Fruit fly (Drosophila melanogaster) whole organism, embryonic: Measurements from ENCODE around the gene Drice.

Experiments
- CG11456 ChIP-seq: fragments of 200-800 bp; sonication (Bioruptor generic); IDR thresholded peaks from 3 replicates; pipeline ENCODE4 v1.3.6; 2022; ENCODE audit warnings: missing biosample characterization, missing genetic modification characterization
- CG11504 ChIP-seq: fragments of 200-800 bp; sonication (Bioruptor generic); optimal IDR thresholded peaks from 3 replicates; lab custom pipeline; 2019; ENCODE audit warnings: missing biosample characterization, mild to moderate bottlenecking, missing genetic modification characterization, moderate library complexity
- CG1233 ChIP-seq: fragments of 200-800 bp; sonication (Bioruptor generic); optimal IDR thresholded peaks from 4 replicates; lab custom pipeline; 2018; ENCODE audit warnings: missing biosample characterization, mild to moderate bottlenecking, missing genetic modification characterization
- CG14860 ChIP-seq: fragments of 200-800 bp; sonication (Bioruptor generic); IDR thresholded peaks from 3 replicates; pipeline ENCODE4 v1.3.6; 2022; ENCODE audit warnings: missing biosample characterization, missing genetic modification characterization; ENCODE audit not compliant: partially characterized antibody
- CG14965 ChIP-seq: fragments of 200-800 bp; sonication (Bioruptor generic); optimal IDR thresholded peaks from 2 replicates; lab custom pipeline; 2016; ENCODE audit warnings: missing biosample characterization, missing genetic modification characterization, borderline replicate concordance
- CG16813 ChIP-seq: fragments of 200-800 bp; sonication (Bioruptor generic); IDR thresholded peaks from 3 replicates; pipeline ENCODE4 v1.3.6; 2022; ENCODE audit warnings: missing biosample characterization, missing genetic modification characterization; ENCODE audit not compliant: partially characterized antibody
- CG17328 ChIP-seq: fragments of 200-800 bp; sonication (Bioruptor generic); IDR thresholded peaks from 2 replicates; pipeline ENCODE4 v1.3.6; 2022; ENCODE audit warnings: missing biosample characterization, missing genetic modification characterization
- CG17361 ChIP-seq: fragments of 200-800 bp; sonication (Bioruptor generic); IDR thresholded peaks from 3 replicates; pipeline ENCODE4 v1.3.6; 2022; ENCODE audit warnings: missing biosample characterization, missing genetic modification characterization
- CG3847 ChIP-seq: fragments of 200-800 bp; sonication (Bioruptor generic); IDR thresholded peaks from 2 replicates; pipeline ENCODE4 v1.3.6; 2022; ENCODE audit warnings: missing biosample characterization, missing genetic modification characterization
- CG42726 ChIP-seq: fragments of 200-800 bp; sonication (Bioruptor generic); IDR thresholded peaks from 2 replicates; pipeline ENCODE4 v1.3.6; 2022; ENCODE audit warnings: missing biosample characterization, missing genetic modification characterization; ENCODE audit not compliant: partially characterized antibody
- CG6175 ChIP-seq: fragments of 200-800 bp; sonication (Bioruptor generic); IDR thresholded peaks from 3 replicates; pipeline ENCODE4 v1.3.6; 2022; ENCODE audit warnings: missing biosample characterization, missing genetic modification characterization
- CG6272 ChIP-seq: fragments of 200-800 bp; sonication (Bioruptor generic); IDR thresholded peaks from 2 replicates; pipeline ENCODE4 v1.3.6; 2022; ENCODE audit warnings: missing biosample characterization, missing genetic modification characterization
- CG8290 ChIP-seq, 3 experiments: fragments of 200-800 bp; sonication (Bioruptor generic); optimal IDR thresholded peaks; 2 replicates each; lab custom pipeline; 2016 to 2019; ENCODE audit warnings: missing biosample characterization in 3 of 3, missing genetic modification characterization in 3 of 3, mild to moderate bottlenecking in 2 of 3, moderate library complexity in 1 of 3
- CG9215 ChIP-seq: fragments of 200-800 bp; sonication (Bioruptor generic); IDR thresholded peaks from 2 replicates; pipeline ENCODE4 v1.3.6; 2022; ENCODE audit warnings: missing biosample characterization, missing genetic modification characterization
- CTCF ChIP-seq: fragments of 200-800 bp; sonication (Bioruptor generic); optimal IDR thresholded peaks from 2 replicates; lab custom pipeline; 2017; ENCODE audit warnings: missing biosample characterization, mild to moderate bottlenecking, missing genetic modification characterization, moderate library complexity
- Dref ChIP-seq: fragments of 200-800 bp; sonication (Bioruptor generic); IDR thresholded peaks from 2 replicates; pipeline ENCODE4 v1.3.6; 2022; ENCODE audit warnings: missing biosample characterization, missing genetic modification characterization
- HHEX ChIP-seq: fragments of 200-800 bp; sonication (Bioruptor generic); optimal IDR thresholded peaks from 3 replicates; lab custom pipeline; 2017; ENCODE audit warnings: missing biosample characterization, mild to moderate bottlenecking, missing genetic modification characterization, missing genetic modification reagents
- HmgD ChIP-seq: fragments of 200-800 bp; sonication (Bioruptor generic); optimal IDR thresholded peaks from 3 replicates; lab custom pipeline; 2016; ENCODE audit warnings: missing biosample characterization, missing genetic modification characterization
- Hr51 ChIP-seq, 2 experiments: fragments of 200-800 bp; sonication (Bioruptor generic); optimal IDR thresholded peaks; 2 replicates in 1 of 2; 3 replicates in 1 of 2; lab custom pipeline; 2016 to 2018; ENCODE audit warnings: missing biosample characterization in 2 of 2, missing genetic modification characterization in 2 of 2, mild to moderate bottlenecking in 1 of 2, moderate library complexity in 1 of 2
- Med ChIP-seq: fragments of 200-800 bp; sonication (Bioruptor generic); peaks from one replicate; lab custom pipeline; 2016; ENCODE audit warnings: missing biosample characterization, missing genetic modification characterization, mild to moderate bottlenecking, inconsistent platforms, moderate library complexity
- Nf-YA ChIP-seq: fragments of 200-800 bp; sonication (Bioruptor generic); IDR thresholded peaks from 2 replicates; pipeline ENCODE4 v1.3.6; 2022; ENCODE audit warnings: missing biosample characterization, missing genetic modification characterization
- Side ChIP-seq: fragments of 200-800 bp; sonication (Bioruptor generic); optimal IDR thresholded peaks from 2 replicates; lab custom pipeline; 2016; ENCODE audit warnings: missing biosample characterization, missing genetic modification characterization
- Xrp1 ChIP-seq: fragments of 200-800 bp; sonication (Bioruptor generic); IDR thresholded peaks from 2 replicates; pipeline ENCODE4 v1.3.6; 2022; ENCODE audit warnings: missing biosample characterization, missing genetic modification characterization
- ab ChIP-seq: fragments of 200-800 bp; sonication (Bioruptor generic); optimal IDR thresholded peaks from 2 replicates; lab custom pipeline; 2016; ENCODE audit warnings: missing biosample characterization, missing genetic modification characterization
- bcd ChIP-seq: fragments of 200-800 bp; sonication (Bioruptor generic); optimal IDR thresholded peaks from 2 replicates; lab custom pipeline; 2017; ENCODE audit warnings: missing biosample characterization, mild to moderate bottlenecking, missing genetic modification characterization
- btn ChIP-seq: fragments of 200-800 bp; sonication (Bioruptor generic); optimal IDR thresholded peaks from 2 replicates; lab custom pipeline; 2016; ENCODE audit warnings: missing biosample characterization, missing genetic modification characterization
- cato ChIP-seq: fragments of 200-800 bp; sonication (Bioruptor generic); optimal IDR thresholded peaks from 2 replicates; lab custom pipeline; 2016; ENCODE audit warnings: missing biosample characterization, missing genetic modification characterization, borderline replicate concordance
- crol ChIP-seq: fragments of 200-800 bp; sonication (Bioruptor generic); IDR thresholded peaks from 2 replicates; pipeline ENCODE4 v1.3.6; 2022; ENCODE audit warnings: missing biosample characterization, missing genetic modification characterization
- dmrt99B ChIP-seq: fragments of 200-800 bp; sonication (Bioruptor generic); optimal IDR thresholded peaks from 2 replicates; lab custom pipeline; 2018; ENCODE audit warnings: missing biosample characterization, mild to moderate bottlenecking, missing genetic modification characterization, moderate library complexity
- dysf ChIP-seq: fragments of 200-800 bp; sonication (Bioruptor generic); IDR thresholded peaks from 3 replicates; pipeline ENCODE4 v1.3.6; 2022; ENCODE audit warnings: missing biosample characterization, missing genetic modification characterization
- emc ChIP-seq: fragments of 200-800 bp; sonication (Bioruptor generic); optimal IDR thresholded peaks from 2 replicates; lab custom pipeline; 2016; ENCODE audit warnings: missing biosample characterization, missing genetic modification characterization
- gem ChIP-seq: fragments of 200-800 bp; sonication (Bioruptor generic); optimal IDR thresholded peaks from 2 replicates; lab custom pipeline; 2019; ENCODE audit warnings: missing biosample characterization, mild to moderate bottlenecking, missing genetic modification characterization, moderate library complexity
- grn ChIP-seq: fragments of 200-800 bp; sonication (Bioruptor generic); optimal IDR thresholded peaks from 3 replicates; lab custom pipeline; 2017; ENCODE audit warnings: missing biosample characterization, missing genetic modification characterization
- ham ChIP-seq: fragments of 200-800 bp; sonication (Bioruptor generic); IDR thresholded peaks from 2 replicates; pipeline ENCODE4 v1.3.6; 2022; ENCODE audit warnings: missing biosample characterization, missing genetic modification characterization
- hkb ChIP-seq, 2 experiments: fragments of 200-800 bp in 1 of 2; fragments of >200 bp in 1 of 2; sonication (Bioruptor generic) in 1 of 2; IDR thresholded peaks in 1 of 2; optimal IDR thresholded peaks in 1 of 2; 2 replicates each; pipeline versions ENCODE4 v1.3.6 to Lab custom; 2017 to 2022; ENCODE audit warnings: missing biosample characterization in 1 of 2, missing genetic modification characterization in 1 of 2
- lbe ChIP-seq: fragments of 200-800 bp; sonication (Bioruptor generic); optimal IDR thresholded peaks from 2 replicates; lab custom pipeline; 2016; ENCODE audit warnings: missing biosample characterization, mild to moderate bottlenecking, missing genetic modification characterization
- lmd ChIP-seq: fragments of 200-800 bp; sonication (Bioruptor generic); IDR thresholded peaks from 2 replicates; pipeline ENCODE4 v1.3.6; 2022; ENCODE audit warnings: missing biosample characterization, missing genetic modification characterization
- lola ChIP-seq, 3 experiments: fragments of >200 bp in 2 of 3; fragments of 200-800 bp in 1 of 3; sonication (Bioruptor generic) in 1 of 3; optimal IDR thresholded peaks; 2 replicates each; lab custom pipeline; 2017 to 2019; ENCODE audit warnings: missing biosample characterization in 3 of 3, missing genetic modification characterization in 3 of 3, mild to moderate bottlenecking in 1 of 3, moderate library complexity in 1 of 3
- prd ChIP-seq, 3 experiments: fragments of >200 bp in 2 of 3; fragments of 200-800 bp in 1 of 3; sonication (Bioruptor generic) in 1 of 3; optimal IDR thresholded peaks in 2 of 3; IDR thresholded peaks in 1 of 3; 2 replicates in 2 of 3; 3 replicates in 1 of 3; pipeline versions ENCODE4 v1.3.6 to Lab custom; 2017 to 2022; ENCODE audit warnings: missing biosample characterization in 1 of 3, missing genetic modification characterization in 1 of 3
- rib ChIP-seq: fragments of 200-800 bp; sonication (Bioruptor generic); IDR thresholded peaks from 2 replicates; pipeline ENCODE4 v1.3.6; 2022; ENCODE audit warnings: missing biosample characterization, missing genetic modification characterization
- row ChIP-seq: fragments of 200-800 bp; sonication (Bioruptor generic); IDR thresholded peaks from 3 replicates; pipeline ENCODE4 v1.3.6; 2022; ENCODE audit warnings: missing biosample characterization, missing genetic modification characterization
- slbo ChIP-seq: fragments of 200-800 bp; sonication (Bioruptor generic); IDR thresholded peaks from 2 replicates; pipeline ENCODE4 v1.3.6; 2022; ENCODE audit warnings: missing biosample characterization, missing genetic modification characterization
- so ChIP-seq: fragments of 200-800 bp; sonication (Bioruptor generic); IDR thresholded peaks from 3 replicates; pipeline ENCODE4 v1.3.6; 2022; ENCODE audit warnings: missing biosample characterization, missing genetic modification characterization

Drice gene

DNA sequence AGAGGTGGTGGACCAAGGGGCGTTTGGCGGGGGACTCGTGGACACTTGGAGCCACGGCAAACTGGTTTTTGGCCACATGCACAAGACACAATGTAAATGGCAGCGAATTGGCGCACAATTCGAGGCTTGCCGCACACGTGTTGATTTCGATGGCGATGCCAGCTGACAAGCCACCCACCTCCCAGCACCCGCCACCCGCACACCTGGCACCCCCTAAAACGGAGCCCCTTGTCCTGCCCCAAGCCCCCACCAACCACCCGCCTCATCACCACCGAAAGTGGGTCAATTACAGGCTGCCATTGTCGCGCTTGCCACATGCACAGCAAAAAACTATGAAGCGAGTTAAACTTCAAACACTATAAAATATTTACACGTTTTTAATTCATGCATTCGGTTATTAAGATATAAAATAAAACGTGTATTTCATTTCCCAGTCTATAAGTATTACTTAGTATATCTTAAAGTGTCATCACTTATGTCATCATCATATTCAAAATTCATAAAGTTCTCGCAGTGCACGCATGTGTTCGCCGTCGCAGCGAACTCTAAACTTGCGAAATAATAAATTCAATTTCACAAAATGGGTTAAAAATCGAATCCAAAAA lies 41.2 kb upstream of the Drice start (continued):
- TF ChIP-seq CG6175 (GFP tag; lab: Robert Waterston, UW): 0 out of 3 replicates have a peak, but pooled peaks have one; percentile 35
- no peak for TF ChIP-seq ab
- TF ChIP-seq CG11456 (GFP tag; lab: Robert Waterston, UW): 0 out of 3 replicates have a peak, but pooled peaks have one; percentile 17
- TF ChIP-seq CG11504 (tag; lab: Kevin White, UChicago): peak; percentile 31
- no peak for TF ChIP-seq HmgD (GFP tag; lab: Kevin White, UChicago)
- no peak for TF ChIP-seq CG1233
- TF ChIP-seq CG9215 (GFP tag; lab: Robert Waterston, UW): no peak
- TF ChIP-seq CG3847 (GFP tag; lab: Robert Waterston, UW): no peak
- TF ChIP-seq lbe (GFP tag; lab: Kevin White, UChicago): no peak
- peak; percentile 53 for TF ChIP-seq row (GFP tag; lab: Robert Waterston, UW)
- TF ChIP-seq emc (GFP tag; lab: Kevin White, UChicago): no peak
- TF ChIP-seq Side (GFP tag; lab: Kevin White, UChicago): no peak
- TF ChIP-seq cato (GFP tag; lab: Kevin White, UChicago): no peak
- TF ChIP-seq Xrp1 (GFP tag; lab: Robert Waterston, UW): no peak
- peak in 1 of 2 experiments; percentile 39 for TF ChIP-seq Hr51 (GFP tag; optimal IDR thresholded peaks at IDR 0.05; lab: Kevin White, UChicago)
- TF ChIP-seq CG14965 (GFP tag; lab: Kevin White, UChicago): no peak
- no peak for TF ChIP-seq CTCF (GFP tag; lab: Kevin White, UChicago)
- TF ChIP-seq CG16813: no peak
- no peak for TF ChIP-seq lola (GFP tag; optimal IDR thresholded peaks at IDR 0.05; lab: Kevin White, UChicago)
- no peak for TF ChIP-seq CG6272 (GFP tag; lab: Robert Waterston, UW)
- TF ChIP-seq Nf-YA (GFP tag; lab: Robert Waterston, UW): no peak
- TF ChIP-seq CG17328 (GFP tag; lab: Robert Waterston, UW): 0 out of 2 replicates have a peak, but pooled peaks have one; percentile 35
- no peak for TF ChIP-seq CG8290 (GFP tag; optimal IDR thresholded peaks at IDR 0.05; lab: Kevin White, UChicago)
- no peak for TF ChIP-seq CG8290 (tag; optimal IDR thresholded peaks at IDR 0.05; lab: Kevin White, UChicago)
- TF ChIP-seq gem (tag; lab: Kevin White, UChicago): peak; percentile 43
- TF ChIP-seq dysf (GFP tag; lab: Robert Waterston, UW): 0 out of 3 replicates have a peak, but pooled peaks have one; percentile 8
- no peak for TF ChIP-seq prd (optimal IDR thresholded peaks at IDR 0.05; lab: Kevin White, UChicago)
- TF ChIP-seq prd (GFP tag; IDR thresholded peaks at IDR 0.05; lab: Robert Waterston, UW): 0 out of 3 replicates have a peak, but pooled peaks have one; percentile 20
- no peak for TF ChIP-seq rib (GFP tag; lab: Robert Waterston, UW)
- TF ChIP-seq so (GFP tag; lab: Robert Waterston, UW): no peak
- no peak for TF ChIP-seq lmd
- TF ChIP-seq HHEX (GFP tag; lab: Kevin White, UChicago): no peak
- TF ChIP-seq ham (GFP tag; lab: Robert Waterston, UW): no peak
- TF ChIP-seq bcd (GFP tag; lab: Kevin White, UChicago): no peak
- no peak for TF ChIP-seq CG17361 (GFP tag; lab: Robert Waterston, UW)
- 0 out of 2 replicates have a peak, but pooled peaks have one; percentile 18 for TF ChIP-seq Dref
- TF ChIP-seq crol (GFP tag; lab: Robert Waterston, UW): peak; percentile 81
- TF ChIP-seq btn (GFP tag; lab: Kevin White, UChicago): no peak
- peak; percentile 15 for TF ChIP-seq Med (GFP tag; lab: Kevin White, UChicago)
- TF ChIP-seq CG42726 (GFP tag; lab: Robert Waterston, UW): no peak
- TF ChIP-seq slbo (GFP tag; lab: Robert Waterston, UW): peak; percentile 43
- no peak for TF ChIP-seq CG14860 (GFP tag; lab: Robert Waterston, UW)
- peak; percentile 11 for TF ChIP-seq dmrt99B
- TF ChIP-seq hkb (optimal IDR thresholded peaks at IDR 0.05; lab: Kevin White, UChicago): no peak
- 0 out of 2 replicates have a peak, but pooled peaks have one; percentile 20 for TF ChIP-seq hkb (GFP tag; IDR thresholded peaks at IDR 0.05; lab: Robert Waterston, UW)
- TF ChIP-seq grn (GFP tag; lab: Kevin White, UChicago): no peak
